Fruit fly (Drosophila melanogaster): Measurements from ENCODE around the gene Neos.

Gene Neos

dm6 chr3L:7249167-7249566, 7.7 kb downstream of the Neos start, which contains the start of gene Cdc27 (continued):
- TF ChIP-seq lov (optimal IDR thresholded peaks at IDR 0.05) (no peak), lov (GFP tag; IDR thresholded peaks at IDR 0.05) (no peak), CG43689 (GFP tag; IDR thresholded peaks at IDR 0.05) (no peak), Rfx (GFP tag; IDR thresholded peaks at IDR 0.05) (peak; percentile 68; the same call in 1 of the 2 replicates), nerfin-2 (GFP tag; IDR thresholded peaks at IDR 0.05; ENCODE audit: partially characterized antibody) (peak; percentile 49; the same call in 1 of the 2 replicates), jing (GFP tag; optimal IDR thresholded peaks at IDR 0.05) (no peak), CG17186 (GFP tag; optimal IDR thresholded peaks at IDR 0.05) (peak; percentile 27), Antp (GFP tag; optimal IDR thresholded peaks at IDR 0.05) (peak; percentile 15), hkb (optimal IDR thresholded peaks at IDR 0.05) (no peak), hkb (GFP tag; IDR thresholded peaks at IDR 0.05) (0 out of 2 replicates have a peak, but pooled peaks have one; percentile 26), Doc2 (GFP tag; IDR thresholded peaks at IDR 0.05) (no peak), fd96Cb (tag; optimal IDR thresholded peaks at IDR 0.05) (peak; percentile 9), Hr3 (GFP tag; optimal IDR thresholded peaks at IDR 0.05) (peak; percentile 31), Atf-2 (GFP tag; optimal IDR thresholded peaks at IDR 0.05) (peak; percentile 11), tna (GFP tag; IDR thresholded peaks at IDR 0.05; ENCODE audit: partially characterized antibody) (peak; percentile 60), Dref (GFP tag; IDR thresholded peaks at IDR 0.05) (peak; percentile 92), YL-1 (GFP tag; optimal IDR thresholded peaks at IDR 0.05) (peak; percentile 79), CG13424 (tag; optimal IDR thresholded peaks at IDR 0.05) (peak; percentile 57), abd-A (tag; optimal IDR thresholded peaks at IDR 0.05) (no peak), CG11504 (tag; optimal IDR thresholded peaks at IDR 0.05) (peak; percentile 53), CG8944 (GFP tag; optimal IDR thresholded peaks at IDR 0.05) (no peak), stwl (tag; optimal IDR thresholded peaks at IDR 0.05) (peak; percentile 67), yki (optimal IDR thresholded peaks at IDR 0.05) (no peak)

DNA sequence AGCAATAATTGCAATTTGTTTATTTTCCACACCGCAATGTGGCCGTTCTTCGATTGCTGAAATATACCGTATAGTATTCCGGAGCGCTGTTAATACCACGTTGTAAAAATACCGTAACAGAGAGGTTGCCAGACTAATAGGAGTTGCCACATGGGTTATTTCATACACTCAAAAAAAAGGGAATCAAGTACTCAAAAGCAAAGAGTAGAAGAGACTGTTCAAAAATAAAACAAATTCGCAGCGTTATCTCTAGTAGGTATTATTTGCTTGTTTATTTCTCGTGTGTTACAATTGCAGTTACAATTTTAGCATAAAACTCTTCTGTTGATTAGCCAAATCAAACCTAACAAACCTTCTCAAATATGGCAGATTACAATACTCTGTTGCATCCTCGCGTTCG, 9.0 kb downstream of the Neos start, which contains the start of gene MED4:
MED4 (minus strand) TSS at position 59 of the 400 bp plus-strand sequence.
- TF ChIP-seq CG32772 (GFP tag; IDR thresholded peaks at IDR 0.05) (peak; percentile 52), ash1 (GFP tag; optimal IDR thresholded peaks at IDR 0.05) (no peak), gem (tag; optimal IDR thresholded peaks at IDR 0.05) (peak; percentile 85), CG34224 (GFP tag; IDR thresholded peaks at IDR 0.05; ENCODE audit: partially characterized antibody) (peak; percentile 18; the same call in 1 of the 3 replicates), CG17612 (GFP tag; IDR thresholded peaks at IDR 0.05) (no peak), Aef1 (GFP tag; IDR thresholded peaks at IDR 0.05) (peak; percentile 67; the same call in 2 of the 3 replicates), insv (GFP tag; optimal IDR thresholded peaks at IDR 0.05) (peak in 1 of 2 experiments; percentile 17), CG13894 (tag; optimal IDR thresholded peaks at IDR 0.05) (peak; percentile 72), caup (GFP tag; optimal IDR thresholded peaks at IDR 0.05; ENCODE audit: severe bottlenecking) (peak; percentile 75), CG10321 (GFP tag; IDR thresholded peaks at IDR 0.05) (no peak), CG32532 (GFP tag; IDR thresholded peaks at IDR 0.05) (peak; percentile 90), dm (GFP tag; optimal IDR thresholded peaks at IDR 0.05) (peak; percentile 88), lov (optimal IDR thresholded peaks at IDR 0.05) (no peak), lov (GFP tag; IDR thresholded peaks at IDR 0.05) (no peak), Fer1 (GFP tag; optimal IDR thresholded peaks at IDR 0.05) (peak; percentile 86), Chrac-16 (GFP tag; optimal IDR thresholded peaks at IDR 0.05) (peak; percentile 80), ac (GFP tag; optimal IDR thresholded peaks at IDR 0.05) (peak; percentile 16), gcm (GFP tag; optimal IDR thresholded peaks at IDR 0.05) (peak; percentile 64), ATbp (GFP tag; optimal IDR thresholded peaks at IDR 0.05) (no peak), B-H2 (GFP tag; optimal IDR thresholded peaks at IDR 0.05) (peak; percentile 45), Six4 (GFP tag; optimal IDR thresholded peaks at IDR 0.05) (peak; percentile 73), CG18599 (GFP tag; optimal IDR thresholded peaks at IDR 0.05) (peak; percentile 84), CG17912 (GFP tag; optimal IDR thresholded peaks at IDR 0.05) (no peak), CG1603 (tag; optimal IDR thresholded peaks at IDR 0.05) (peak; percentile 88), Antp (GFP tag; optimal IDR thresholded peaks at IDR 0.05) (peak; percentile 91), luna (GFP tag; optimal IDR thresholded peaks at IDR 0.05) (peak; percentile 70), chinmo (GFP tag; IDR thresholded peaks at IDR 0.05; ENCODE audit: partially characterized antibody) (0 out of 4 replicates have a peak, but pooled peaks have one; percentile 27), CG11696 (GFP tag; IDR thresholded peaks at IDR 0.05) (no peak), Bgb (GFP tag; IDR thresholded peaks at IDR 0.05; ENCODE audit: partially characterized antibody) (peak; percentile 42), klu (GFP tag; IDR thresholded peaks at IDR 0.05) (peak; percentile 54; the same call in 1 of the 2 replicates)

All from whole organism, embryonic.